Worm (Caenorhabditis elegans): Measurements from ENCODE around the gene nstp-6.

DNA sequence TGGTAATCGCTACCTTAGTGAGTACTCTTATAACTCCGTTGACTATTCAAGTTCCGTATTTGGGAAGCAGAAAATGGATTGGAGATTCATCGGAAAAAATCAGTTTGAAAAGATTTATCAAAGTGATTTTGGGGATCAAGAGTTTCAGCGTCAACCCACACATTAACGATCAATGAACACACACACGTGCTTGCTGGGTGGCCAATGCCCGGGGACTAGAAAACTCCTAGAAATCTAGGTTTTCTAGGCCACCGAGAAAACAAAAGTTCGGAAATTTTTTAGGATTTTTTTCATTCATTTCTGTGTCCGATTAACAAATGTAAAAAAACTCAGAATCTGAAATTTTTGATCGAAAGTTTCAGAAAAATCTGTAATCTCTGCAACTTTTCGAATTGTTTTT is 41.5 kb downstream of the nstp-6 start:
- TF ChIP-seq sptf-1 (tag; optimal IDR thresholded peaks at IDR 0.05) (no peak), mep-1 (tag; optimal IDR thresholded peaks at IDR 0.05) (no peak), nhr-76 (tag; optimal IDR thresholded peaks at IDR 0.05) (no peak), pha-4 (tag; optimal IDR thresholded peaks at IDR 0.05) (no peak), unc-62 (GFP tag; optimal IDR thresholded peaks at IDR 0.05) (no peak), snpc-4 (tag; optimal IDR thresholded peaks at IDR 0.05) (no peak), ces-1 (GFP tag; optimal IDR thresholded peaks at IDR 0.05) (no peak), ztf-11 (tag; optimal IDR thresholded peaks at IDR 0.05) (no peak), hlh-1 (tag; optimal IDR thresholded peaks at IDR 0.05) (no peak), nhr-28 (tag; optimal IDR thresholded peaks at IDR 0.05) (no peak), elt-3 (tag; optimal IDR thresholded peaks at IDR 0.05) (no peak)

All from whole organism, mixed stage, embryonic.